Worm (Caenorhabditis elegans): Measurements from ENCODE around the gene ZC84.1.

The ZC84.1 gene

DNA sequence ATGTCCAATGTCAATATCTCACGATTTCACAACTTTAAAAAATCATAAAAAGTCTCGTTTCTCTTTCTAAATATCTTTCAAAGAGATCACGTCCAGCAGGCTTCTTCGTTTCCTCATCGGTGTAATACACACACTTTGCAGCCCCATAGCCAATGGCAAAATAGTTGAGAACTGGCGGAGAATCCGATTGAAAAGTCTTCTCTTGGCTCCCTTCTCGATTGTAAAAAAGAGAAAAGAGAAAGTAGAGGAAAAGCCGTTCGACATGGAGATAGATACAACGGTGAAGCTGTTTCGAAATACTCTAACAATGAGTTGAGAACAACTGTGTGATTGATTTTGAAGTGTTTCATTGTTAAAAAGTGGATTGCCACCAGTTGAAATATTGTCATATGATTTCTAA lies 54.3 kb downstream of the ZC84.1 start (continued):
- TF ChIP-seq sox-4 (tag; optimal IDR thresholded peaks at IDR 0.05) (no peak), jun-1 (tag; optimal IDR thresholded peaks at IDR 0.05) (no peak), nhr-11 (tag; optimal IDR thresholded peaks at IDR 0.05) (no peak), elt-2 (tag; optimal IDR thresholded peaks at IDR 0.05) (no peak), ztf-11 (tag; optimal IDR thresholded peaks at IDR 0.05) (no peak), ceh-88 (GFP tag; IDR thresholded peaks at IDR 0.05) (no peak), mef-2 (tag; optimal IDR thresholded peaks at IDR 0.05) (no peak), nhr-71 (tag; optimal IDR thresholded peaks at IDR 0.05) (peak; percentile 55), nhr-12 (tag; optimal IDR thresholded peaks at IDR 0.05) (no peak), lsy-2 (tag; optimal IDR thresholded peaks at IDR 0.05) (peak; percentile 6 to 52), C16A3.4 (tag; optimal IDR thresholded peaks at IDR 0.05) (peak; percentile 11), swsn-7 (tag; optimal IDR thresholded peaks at IDR 0.05) (no peak), elt-3 (tag; optimal IDR thresholded peaks at IDR 0.05) (no peak), grh-1 (GFP tag; IDR thresholded peaks at IDR 0.05) (no peak), lir-3 (tag; optimal IDR thresholded peaks at IDR 0.05; ENCODE audit: poor library complexity) (no peak), fos-1 (tag; optimal IDR thresholded peaks at IDR 0.05) (no peak), nhr-85 (tag) (no peak), nhr-77 (tag; optimal IDR thresholded peaks at IDR 0.05) (no peak), aly-2 (tag; optimal IDR thresholded peaks at IDR 0.05) (no peak), egl-13 (tag; optimal IDR thresholded peaks at IDR 0.05) (no peak), pax-3 (tag; optimal IDR thresholded peaks at IDR 0.05) (no peak), dsc-1 (tag; optimal IDR thresholded peaks at IDR 0.05) (no peak), lin-15B (tag; optimal IDR thresholded peaks at IDR 0.05) (no peak), nhr-19 (GFP tag; conservative IDR thresholded peaks at IDR 0.05) (peak; percentile 22; the same call in 1 of the 2 replicates), ztf-4 (tag; optimal IDR thresholded peaks at IDR 0.05) (no peak), ama-1 (optimal IDR thresholded peaks at IDR 0.05) (no peak), F16B12.6 (tag; optimal IDR thresholded peaks at IDR 0.05) (no peak), nhr-47 (tag; optimal IDR thresholded peaks at IDR 0.05) (no peak), unc-130 (tag; optimal IDR thresholded peaks at IDR 0.05) (no peak), unc-86 (tag; optimal IDR thresholded peaks at IDR 0.05) (no peak), isw-1 (GFP tag; IDR thresholded peaks at IDR 0.05) (no peak), sptf-1 (tag; optimal IDR thresholded peaks at IDR 0.05) (no peak), skn-1 (tag; optimal IDR thresholded peaks at IDR 0.05) (no peak), snu-23 (GFP tag; optimal IDR thresholded peaks at IDR 0.05) (peak; percentile 29), pqm-1 (tag; optimal IDR thresholded peaks at IDR 0.05) (no peak), nhr-20 (tag; optimal IDR thresholded peaks at IDR 0.05) (peak; percentile 25), C34B4.2 (tag; optimal IDR thresholded peaks at IDR 0.05) (no peak), nhr-90 (tag; optimal IDR thresholded peaks at IDR 0.05; ENCODE audit: poor library complexity) (no peak), blmp-1 (tag; optimal IDR thresholded peaks at IDR 0.05) (no peak)

Data from whole organism, L1 larva.